Fruit fly (Drosophila melanogaster) S2 (cell line): ENCODE data around the gene CG15747.

Experiments
- CG8478 ChIP-seq: fragments of >200 bp; optimal IDR thresholded peaks from 2 replicates; lab custom pipeline; 2018
- CTCF ChIP-seq, 2 experiments: fragments of >200 bp; optimal IDR thresholded peaks; 2 replicates each; lab custom pipeline; 2018

- no peak for TF ChIP-seq CTCF (optimal IDR thresholded peaks at IDR 0.05; lab: Kevin White, UChicago)
- TF ChIP-seq CG8478 (lab: Kevin White, UChicago), result no peak
Observed at dm6 chrX:13315463-13315817, 22.7 kb upstream of the CG15747 start.
